Fruit fly (Drosophila melanogaster) whole organism, embryonic: Measurements from ENCODE around the gene CG31636.

ENCODE experiments used
- Adf1 ChIP-seq: fragments of 200-800 bp; sonication (Bioruptor generic); IDR thresholded peaks from 2 replicates; pipeline ENCODE4 v1.3.6; 2022; ENCODE audit warnings: missing biosample characterization, missing genetic modification characterization
- Atf3 ChIP-seq: fragments of 200-800 bp; sonication (Bioruptor generic); optimal IDR thresholded peaks from 3 replicates; lab custom pipeline; 2016; ENCODE audit warnings: missing biosample characterization, missing genetic modification characterization
- B-H2 ChIP-seq: fragments of 200-800 bp; sonication (Bioruptor generic); optimal IDR thresholded peaks from 2 replicates; lab custom pipeline; 2018; ENCODE audit warnings: missing biosample characterization, mild to moderate bottlenecking, missing genetic modification characterization
- CG10209 ChIP-seq: fragments of 200-800 bp; sonication (Bioruptor generic); optimal IDR thresholded peaks from 3 replicates; lab custom pipeline; 2017; ENCODE audit warnings: missing biosample characterization, mild to moderate bottlenecking, missing genetic modification characterization, missing genetic modification reagents
- CG12391 ChIP-seq: fragments of 200-800 bp; sonication (Bioruptor generic); optimal IDR thresholded peaks from 3 replicates; lab custom pipeline; 2018; ENCODE audit warnings: missing biosample characterization, mild to moderate bottlenecking, missing genetic modification characterization, moderate library complexity
- CG13287 ChIP-seq: fragments of 200-800 bp; sonication (Bioruptor generic); IDR thresholded peaks from 2 replicates; pipeline ENCODE4 v1.3.6; 2022; ENCODE audit warnings: missing biosample characterization, missing genetic modification characterization; ENCODE audit not compliant: partially characterized antibody
- CG13424 ChIP-seq: fragments of 200-800 bp; sonication (Bioruptor generic); optimal IDR thresholded peaks from 2 replicates; lab custom pipeline; 2019; ENCODE audit warnings: missing biosample characterization, mild to moderate bottlenecking, missing genetic modification characterization, moderate library complexity
- CG14667 ChIP-seq: fragments of 200-800 bp; sonication (Bioruptor generic); IDR thresholded peaks from 2 replicates; pipeline ENCODE4 v1.3.6; 2022; ENCODE audit warnings: missing biosample characterization, missing genetic modification characterization
- CG1529 ChIP-seq: fragments of 200-800 bp; sonication (Bioruptor generic); optimal IDR thresholded peaks from 3 replicates; lab custom pipeline; 2018; ENCODE audit warnings: missing biosample characterization, missing genetic modification characterization
- CG1602 ChIP-seq: fragments of 200-800 bp; sonication (Bioruptor generic); optimal IDR thresholded peaks from 3 replicates; lab custom pipeline; 2016; ENCODE audit warnings: missing biosample characterization, missing genetic modification characterization
- CG2199 ChIP-seq: fragments of 200-800 bp; sonication (Bioruptor generic); IDR thresholded peaks from 3 replicates; pipeline ENCODE4 v1.3.6; 2022; ENCODE audit warnings: missing biosample characterization, missing genetic modification characterization
- CG31441 ChIP-seq: fragments of 200-800 bp; sonication (Bioruptor generic); IDR thresholded peaks from 2 replicates; pipeline ENCODE4 v1.3.6; 2022; ENCODE audit warnings: missing biosample characterization, missing genetic modification characterization
- CG3163 ChIP-seq: fragments of 200-800 bp; sonication (Bioruptor generic); optimal IDR thresholded peaks from 3 replicates; lab custom pipeline; 2016; ENCODE audit warnings: missing biosample characterization, missing genetic modification characterization
- CG32772 ChIP-seq: fragments of 200-800 bp; sonication (Bioruptor generic); IDR thresholded peaks from 2 replicates; pipeline ENCODE4 v1.3.6; 2022; ENCODE audit warnings: missing biosample characterization, missing genetic modification characterization
- CG34224 ChIP-seq: fragments of 200-800 bp; sonication (Bioruptor generic); IDR thresholded peaks from 3 replicates; pipeline ENCODE4 v1.3.6; 2022; ENCODE audit warnings: missing biosample characterization, missing genetic modification characterization; ENCODE audit not compliant: partially characterized antibody
- CG5180 ChIP-seq: fragments of 200-800 bp; sonication (Bioruptor generic); optimal IDR thresholded peaks from 3 replicates; lab custom pipeline; 2017; ENCODE audit warnings: missing biosample characterization, missing genetic modification characterization, mild to moderate bottlenecking, moderate library complexity, missing genetic modification reagents
- CG5245 ChIP-seq: fragments of 200-800 bp; sonication (Bioruptor generic); optimal IDR thresholded peaks from 3 replicates; lab custom pipeline; 2016; ENCODE audit warnings: missing biosample characterization, missing genetic modification characterization
- CG6765 ChIP-seq: fragments of 200-800 bp; sonication (Bioruptor generic); optimal IDR thresholded peaks from 3 replicates; lab custom pipeline; 2017; ENCODE audit warnings: missing biosample characterization, mild to moderate bottlenecking, missing genetic modification characterization
- CG7786 ChIP-seq: fragments of 200-800 bp; sonication (Bioruptor generic); optimal IDR thresholded peaks from 2 replicates; lab custom pipeline; 2016; ENCODE audit warnings: missing biosample characterization, missing genetic modification characterization
- CG8388 ChIP-seq: fragments of 200-800 bp; sonication (Bioruptor generic); optimal IDR thresholded peaks from 2 replicates; lab custom pipeline; 2019; ENCODE audit warnings: missing biosample characterization, mild to moderate bottlenecking, missing genetic modification characterization, moderate library complexity
- CG8944 ChIP-seq: fragments of 200-800 bp; sonication (Bioruptor generic); optimal IDR thresholded peaks from 3 replicates; lab custom pipeline; 2016; ENCODE audit warnings: missing biosample characterization, missing genetic modification characterization
- Camta ChIP-seq: fragments of 200-800 bp; sonication (Bioruptor generic); optimal IDR thresholded peaks from 2 replicates; lab custom pipeline; 2016; ENCODE audit warnings: missing biosample characterization, missing genetic modification characterization
- Dek ChIP-seq: fragments of 200-800 bp; sonication (Bioruptor generic); optimal IDR thresholded peaks from 3 replicates; lab custom pipeline; 2019; ENCODE audit warnings: missing biosample characterization, mild to moderate bottlenecking, missing genetic modification characterization, moderate library complexity
- Dip2 ChIP-seq: fragments of 200-800 bp; sonication (Bioruptor generic); IDR thresholded peaks from 2 replicates; pipeline ENCODE4 v1.3.6; 2022; ENCODE audit warnings: missing biosample characterization, missing genetic modification characterization
- Dll ChIP-seq: fragments of 200-800 bp; sonication (Bioruptor generic); IDR thresholded peaks from 4 replicates; pipeline ENCODE4 v1.3.6; 2022; ENCODE audit warnings: missing biosample characterization, missing genetic modification characterization; ENCODE audit not compliant: partially characterized antibody
- Fer3 ChIP-seq: fragments of 200-800 bp; sonication (Bioruptor generic); optimal IDR thresholded peaks from 2 replicates; lab custom pipeline; 2018; ENCODE audit warnings: missing biosample characterization, mild to moderate bottlenecking, missing genetic modification characterization, moderate library complexity
- GATAe ChIP-seq: fragments of 200-800 bp; sonication (Bioruptor generic); conservative IDR thresholded peaks from 2 replicates; pipeline ENCODE4 v1.3.6; 2022; ENCODE audit warnings: missing biosample characterization, missing genetic modification characterization
- Gsc ChIP-seq: fragments of 200-800 bp; sonication (Bioruptor generic); IDR thresholded peaks from 2 replicates; pipeline ENCODE4 v1.3.6; 2022; ENCODE audit warnings: missing biosample characterization, missing genetic modification characterization
- Hand ChIP-seq: fragments of 200-800 bp; sonication (Bioruptor generic); optimal IDR thresholded peaks from 2 replicates; lab custom pipeline; 2017; ENCODE audit warnings: mild to moderate bottlenecking, missing biosample characterization, missing genetic modification reagents, missing genetic modification characterization
- Hsf ChIP-seq: fragments of 200-800 bp; sonication (Bioruptor generic); optimal IDR thresholded peaks from 3 replicates; lab custom pipeline; 2016; ENCODE audit warnings: missing biosample characterization, missing genetic modification characterization
- MESR4 ChIP-seq: fragments of 200-800 bp; sonication (Bioruptor generic); optimal IDR thresholded peaks from 2 replicates; lab custom pipeline; 2018; ENCODE audit warnings: missing biosample characterization, mild to moderate bottlenecking, missing genetic modification characterization, moderate library complexity
- Med ChIP-seq: fragments of 200-800 bp; sonication (Bioruptor generic); peaks from one replicate; lab custom pipeline; 2016; ENCODE audit warnings: missing biosample characterization, missing genetic modification characterization, mild to moderate bottlenecking, inconsistent platforms, moderate library complexity
- Mes4 ChIP-seq: fragments of 200-800 bp; sonication (Bioruptor generic); optimal IDR thresholded peaks from 2 replicates; lab custom pipeline; 2016; ENCODE audit warnings: missing biosample characterization, missing genetic modification characterization
- Myb ChIP-seq: fragments of 200-800 bp; sonication (Bioruptor generic); optimal IDR thresholded peaks from 2 replicates; lab custom pipeline; 2016; ENCODE audit warnings: missing biosample characterization, missing genetic modification characterization
- Side ChIP-seq: fragments of 200-800 bp; sonication (Bioruptor generic); optimal IDR thresholded peaks from 2 replicates; lab custom pipeline; 2016; ENCODE audit warnings: missing biosample characterization, missing genetic modification characterization
- aop ChIP-seq: fragments of 200-800 bp; sonication (Bioruptor generic); IDR thresholded peaks from 2 replicates; pipeline ENCODE4 v1.3.6; 2022; ENCODE audit warnings: missing biosample characterization, missing genetic modification characterization
- br ChIP-seq: fragments of >200 bp; optimal IDR thresholded peaks from 2 replicates; lab custom pipeline; 2017
- cato ChIP-seq: fragments of 200-800 bp; sonication (Bioruptor generic); optimal IDR thresholded peaks from 2 replicates; lab custom pipeline; 2016; ENCODE audit warnings: missing biosample characterization, missing genetic modification characterization, borderline replicate concordance
- cg ChIP-seq: fragments of 200-800 bp; sonication (Bioruptor generic); optimal IDR thresholded peaks from 3 replicates; lab custom pipeline; 2019; ENCODE audit warnings: missing biosample characterization, mild to moderate bottlenecking, missing genetic modification characterization, moderate library complexity
- croc ChIP-seq: fragments of 200-800 bp; sonication (Bioruptor generic); conservative IDR thresholded peaks from 3 replicates; pipeline ENCODE4 v1.3.6; 2022; ENCODE audit warnings: missing biosample characterization, missing genetic modification characterization
- dati ChIP-seq: fragments of 200-800 bp; sonication (Bioruptor generic); IDR thresholded peaks from 2 replicates; pipeline ENCODE4 v1.3.6; 2022; ENCODE audit warnings: missing biosample characterization, missing genetic modification characterization
- hth ChIP-seq: fragments of >200 bp; optimal IDR thresholded peaks from 2 replicates; lab custom pipeline; 2017; ENCODE audit warnings: inconsistent platforms
- jumu ChIP-seq: fragments of 200-800 bp; sonication (Bioruptor generic); optimal IDR thresholded peaks from 3 replicates; lab custom pipeline; 2016; ENCODE audit warnings: missing biosample characterization, missing genetic modification characterization
- kay ChIP-seq: fragments of 200-800 bp; sonication (Bioruptor generic); optimal IDR thresholded peaks from 2 replicates; lab custom pipeline; 2016; ENCODE audit warnings: missing biosample characterization, missing genetic modification characterization
- knrl ChIP-seq: fragments of 200-800 bp; sonication (Bioruptor generic); IDR thresholded peaks from 3 replicates; pipeline ENCODE4 v1.3.6; 2022; ENCODE audit warnings: missing biosample characterization, missing genetic modification characterization; ENCODE audit not compliant: partially characterized antibody
- luna ChIP-seq: fragments of 200-800 bp; sonication (Bioruptor generic); optimal IDR thresholded peaks from 2 replicates; lab custom pipeline; 2016; ENCODE audit warnings: missing biosample characterization, missing genetic modification characterization
- p53 ChIP-seq: fragments of 200-800 bp; sonication (Bioruptor generic); optimal IDR thresholded peaks from 2 replicates; lab custom pipeline; 2016; ENCODE audit warnings: missing biosample characterization, missing genetic modification characterization
- pita ChIP-seq: fragments of 200-800 bp; sonication (Bioruptor generic); optimal IDR thresholded peaks from 2 replicates; lab custom pipeline; 2017; ENCODE audit warnings: missing biosample characterization, mild to moderate bottlenecking, missing genetic modification characterization
- salm ChIP-seq: fragments of 200-800 bp; sonication (Bioruptor generic); optimal IDR thresholded peaks from 2 replicates; lab custom pipeline; 2018; ENCODE audit warnings: missing biosample characterization, mild to moderate bottlenecking, missing genetic modification characterization

The CG31636 gene

dm6 chr2L:6683992-6684882, 26.3 kb upstream of the CG31636 start, which contains the start of gene Nhe3 (continued):
- TF ChIP-seq B-H2 (GFP tag; lab: Kevin White, UChicago) (peak; percentile 67), Adf1 (GFP tag; lab: Robert Waterston, UW) (peak; percentile 37; the same call in 1 of the 2 replicates), cato (GFP tag; lab: Kevin White, UChicago) (peak; percentile 50), MESR4 (peak; percentile 75), aop (GFP tag; lab: Robert Waterston, UW) (no peak), GATAe (GFP tag; lab: Robert Waterston, UW) (no peak), CG13287 (GFP tag; lab: Robert Waterston, UW) (peak; percentile 47; the same call in 1 of the 2 replicates), CG5180 (GFP tag; lab: Kevin White, UChicago) (peak; percentile 20), knrl (GFP tag; lab: Robert Waterston, UW) (peak; percentile 61; the same call in 1 of the 3 replicates), CG6765 (GFP tag; lab: Kevin White, UChicago) (peak; percentile 60), Hand (GFP tag; lab: Kevin White, UChicago) (peak; percentile 63), CG7786 (peak; percentile 82), CG10209 (GFP tag; lab: Kevin White, UChicago) (peak; percentile 75), CG34224 (GFP tag; lab: Robert Waterston, UW) (peak; percentile 46), Gsc (GFP tag; lab: Robert Waterston, UW) (no peak), CG3163 (peak; percentile 44), Camta (GFP tag; lab: Kevin White, UChicago) (peak; percentile 60), dati (GFP tag; lab: Robert Waterston, UW) (peak; percentile 36; the same call in 1 of the 2 replicates), CG32772 (GFP tag; lab: Robert Waterston, UW) (peak; percentile 84), hth (lab: Kevin White, UChicago) (no peak), croc (GFP tag; lab: Robert Waterston, UW) (peak; percentile 70), Side (peak; percentile 69), Dek (peak; percentile 75), CG31441 (no peak), kay (GFP tag; lab: Kevin White, UChicago) (peak; percentile 74), salm (tag; lab: Kevin White, UChicago) (peak; percentile 74), Myb (GFP tag; lab: Kevin White, UChicago) (peak; percentile 45), br (lab: Kevin White, UChicago) (no peak), Dip2 (GFP tag; lab: Robert Waterston, UW) (peak; percentile 95), p53 (GFP tag; lab: Kevin White, UChicago) (no peak), CG14667 (GFP tag; lab: Robert Waterston, UW) (peak; percentile 73), Atf3 (GFP tag; lab: Kevin White, UChicago) (peak; percentile 70), luna (GFP tag; lab: Kevin White, UChicago) (no peak), CG5245 (GFP tag; lab: Kevin White, UChicago) (peak; percentile 66), Fer3 (peak; percentile 70), CG8944 (GFP tag; lab: Kevin White, UChicago) (peak; percentile 68), CG12391 (tag; lab: Kevin White, UChicago) (peak; percentile 86), CG13424 (peak; percentile 78), Med (peak; percentile 97), Mes4 (GFP tag; lab: Kevin White, UChicago) (peak; percentile 28), CG1602 (GFP tag; lab: Kevin White, UChicago) (peak; percentile 82), Dll (peak; percentile 66; the same call in 3 of the 4 replicates), CG8388 (GFP tag; lab: Kevin White, UChicago) (peak; percentile 71), CG1529 (peak; percentile 53), Hsf (GFP tag; lab: Kevin White, UChicago) (peak; percentile 90), pita (GFP tag; lab: Kevin White, UChicago) (peak; percentile 7), jumu (GFP tag; lab: Kevin White, UChicago) (peak; percentile 80), cg (no peak), CG2199 (GFP tag; lab: Robert Waterston, UW) (peak; percentile 70; the same call in 1 of the 3 replicates)
